Worm (Caenorhabditis elegans) whole organism, late embryonic: Measurements from ENCODE around the gene R144.3.

Source experiments
- ahr-1 ChIP-seq: sonication (generic microtip); optimal IDR thresholded peaks from 2 replicates; lab custom pipeline; 2016; ENCODE audit warnings: missing genetic modification characterization, missing compliant biosample characterization
- elt-2 ChIP-seq: sonication (generic microtip); optimal IDR thresholded peaks from 2 replicates; lab custom pipeline; 2016; ENCODE audit warnings: missing genetic modification reagents, missing genetic modification characterization, missing compliant biosample characterization
- elt-4 ChIP-seq: sonication (generic microtip); optimal IDR thresholded peaks from 2 replicates; lab custom pipeline; 2016; ENCODE audit warnings: missing genetic modification characterization, missing compliant biosample characterization
- fkh-10 ChIP-seq: fragments of 150-350 bp; optimal IDR thresholded peaks from 2 replicates; lab custom pipeline; 2014; ENCODE audit warnings: missing biosample characterization, missing genetic modification reagents, missing genetic modification characterization
- lim-6 ChIP-seq: sonication (generic microtip); optimal IDR thresholded peaks from 2 replicates; lab custom pipeline; 2016; ENCODE audit warnings: missing genetic modification characterization, missing compliant biosample characterization
- nhr-11 ChIP-seq: fragments of 150-350 bp; optimal IDR thresholded peaks from 2 replicates; lab custom pipeline; 2014; ENCODE audit warnings: missing biosample characterization, missing genetic modification characterization
- pha-2 ChIP-seq: sonication (generic microtip); optimal IDR thresholded peaks from 2 replicates; lab custom pipeline; 2017; ENCODE audit warnings: mild to moderate bottlenecking, missing genetic modification characterization, missing compliant biosample characterization
- ttx-3 ChIP-seq: sonication (generic microtip); optimal IDR thresholded peaks from 2 replicates; lab custom pipeline; 2016; ENCODE audit warnings: missing genetic modification reagents, missing genetic modification characterization, missing compliant biosample characterization

DNA sequence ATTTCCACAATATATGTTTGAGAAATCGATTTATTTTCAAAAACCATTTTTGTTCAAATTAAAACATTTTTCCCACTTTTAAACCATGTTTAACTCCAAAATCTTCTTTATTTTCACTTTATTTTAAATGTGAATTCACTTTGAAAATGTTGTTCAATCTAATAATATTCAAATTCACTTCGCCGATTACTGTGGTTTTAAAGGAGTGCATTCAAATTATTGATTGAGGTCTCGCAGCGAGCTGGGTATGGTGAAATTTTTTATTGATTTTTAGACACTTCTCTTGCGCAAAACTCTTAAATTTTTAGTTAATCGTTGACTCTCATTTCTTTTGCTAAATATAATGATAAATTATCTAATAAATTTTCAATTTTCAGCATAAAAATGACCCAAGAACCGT lies 26.0 kb downstream of the R144.3 start, which contains the start of gene C45G9.5:
- TF ChIP-seq fkh-10 (no peak), elt-2 (no peak), lim-6 (tag; lab: Kevin White, UChicago) (no peak), ttx-3 (tag; lab: Kevin White, UChicago) (no peak), nhr-11 (tag; lab: Kevin White, UChicago) (no peak), ahr-1 (tag; lab: Kevin White, UChicago) (no peak), elt-4 (tag; lab: Kevin White, UChicago) (no peak), pha-2 (tag; lab: Kevin White, UChicago) (no peak)
